Worm (Caenorhabditis elegans): ENCODE measurements around the gene cest-2.3.
A peak's percentile ranks its signal among the peaks of the same experiment; 100 is the strongest.

The cest-2.3 gene

ce11 chrV:14197651-14198050, 14.9 kb upstream of the cest-2.3 start:
- TF ChIP-seq sma-3 (GFP tag; optimal IDR thresholded peaks at IDR 0.05) (peak; percentile 17), nhr-25 (tag; optimal IDR thresholded peaks at IDR 0.05) (peak; percentile 52), mab-5 (tag; optimal IDR thresholded peaks at IDR 0.05) (no peak), fos-1 (tag; optimal IDR thresholded peaks at IDR 0.05) (peak; percentile 10), ama-1 (optimal IDR thresholded peaks at IDR 0.05) (no peak), nhr-21 (tag; optimal IDR thresholded peaks at IDR 0.05) (peak; percentile 43), F13H6.1 (tag; optimal IDR thresholded peaks at IDR 0.05) (peak; percentile 17), nhr-129 (tag; optimal IDR thresholded peaks at IDR 0.05) (no peak), sma-9 (GFP tag; optimal IDR thresholded peaks at IDR 0.05) (peak; percentile 57), sma-9 (tag; optimal IDR thresholded peaks at IDR 0.05) (no peak), nhr-12 (tag; optimal IDR thresholded peaks at IDR 0.05) (no peak), lin-11 (tag; optimal IDR thresholded peaks at IDR 0.05) (no peak)

- TF ChIP-seq mbf-1 (tag; optimal IDR thresholded peaks at IDR 0.05) (no peak), ama-1 (optimal IDR thresholded peaks at IDR 0.05) (peak; percentile 27), elt-1 (tag; optimal IDR thresholded peaks at IDR 0.05) (no peak)
Measured at ce11 chrV:14194514-14194913, 11.8 kb upstream of the cest-2.3 start.

ce11 chrV:14193451-14193850, 10.7 kb upstream of the cest-2.3 start, which contains the start of gene atfs-1:
Gene atfs-1, plus strand, starts transcription at chrV:14193663.
- TF ChIP-seq mbf-1 (tag; optimal IDR thresholded peaks at IDR 0.05) (no peak), aly-2 (tag; optimal IDR thresholded peaks at IDR 0.05) (no peak), unc-55 (GFP tag; optimal IDR thresholded peaks at IDR 0.05) (peak; percentile 58), R02D3.7 (tag; optimal IDR thresholded peaks at IDR 0.05) (no peak), lin-11 (tag; optimal IDR thresholded peaks at IDR 0.05) (no peak), nhr-129 (tag; optimal IDR thresholded peaks at IDR 0.05) (peak; percentile 87), fos-1 (tag; optimal IDR thresholded peaks at IDR 0.05) (peak; percentile 83), ceh-82 (tag; optimal IDR thresholded peaks at IDR 0.05) (no peak), nhr-25 (tag; optimal IDR thresholded peaks at IDR 0.05) (peak; percentile 55), sma-3 (GFP tag; optimal IDR thresholded peaks at IDR 0.05) (peak; percentile 61), sem-4 (tag; optimal IDR thresholded peaks at IDR 0.05) (peak; percentile 44), nhr-6 (tag; optimal IDR thresholded peaks at IDR 0.05) (no peak), zag-1 (tag; optimal IDR thresholded peaks at IDR 0.05) (no peak), nhr-10 (tag; optimal IDR thresholded peaks at IDR 0.05) (no peak), sma-9 (GFP tag; optimal IDR thresholded peaks at IDR 0.05) (peak; percentile 89), sma-9 (tag; optimal IDR thresholded peaks at IDR 0.05) (no peak), mab-5 (tag; optimal IDR thresholded peaks at IDR 0.05) (peak; percentile 26), crh-2 (tag; optimal IDR thresholded peaks at IDR 0.05) (peak; percentile 78), dmd-4 (tag; optimal IDR thresholded peaks at IDR 0.05) (no peak), elt-1 (tag; optimal IDR thresholded peaks at IDR 0.05) (no peak), alr-1 (tag; optimal IDR thresholded peaks at IDR 0.05) (no peak), ceh-16 (tag; optimal IDR thresholded peaks at IDR 0.05) (no peak), C34F6.9 (tag; optimal IDR thresholded peaks at IDR 0.05) (peak; percentile 74), blmp-1 (tag; optimal IDR thresholded peaks at IDR 0.05; ENCODE audit: insufficient read depth) (peak; percentile 85), ztf-11 (tag; optimal IDR thresholded peaks at IDR 0.05) (no peak), egl-27 (tag; optimal IDR thresholded peaks at IDR 0.05) (peak; percentile 35), snpc-4 (tag; optimal IDR thresholded peaks at IDR 0.05) (peak; percentile 54), nhr-12 (tag; optimal IDR thresholded peaks at IDR 0.05) (no peak), ama-1 (optimal IDR thresholded peaks at IDR 0.05) (peak; percentile 91), peb-1 (tag; optimal IDR thresholded peaks at IDR 0.05) (no peak), lin-13 (GFP tag; optimal IDR thresholded peaks at IDR 0.05) (peak; percentile 47), ztf-4 (tag; optimal IDR thresholded peaks at IDR 0.05) (no peak), gmeb-1 (tag; optimal IDR thresholded peaks at IDR 0.05) (peak; percentile 59), nhr-23 (tag; optimal IDR thresholded peaks at IDR 0.05) (no peak), ZK546.5 (tag; optimal IDR thresholded peaks at IDR 0.05) (no peak), nhr-11 (tag; optimal IDR thresholded peaks at IDR 0.05) (no peak), lin-39 (tag; optimal IDR thresholded peaks at IDR 0.05) (no peak), nhr-21 (tag; optimal IDR thresholded peaks at IDR 0.05) (peak; percentile 53), F13H6.1 (tag; optimal IDR thresholded peaks at IDR 0.05) (peak; percentile 86), Y55F3AM.14 (GFP tag; optimal IDR thresholded peaks at IDR 0.05) (no peak), mdl-1 (tag; optimal IDR thresholded peaks at IDR 0.05) (peak in 1 of 2 experiments; percentile 35), lsy-2 (tag; optimal IDR thresholded peaks at IDR 0.05) (peak; percentile 9 to 69), nhr-77 (tag; optimal IDR thresholded peaks at IDR 0.05) (no peak), unc-62 (GFP tag; optimal IDR thresholded peaks at IDR 0.05) (no peak), elt-3 (tag; optimal IDR thresholded peaks at IDR 0.05) (no peak)

All from whole organism, L2 larva.